Fruit fly (Drosophila melanogaster) whole organism, embryonic: ENCODE measurements around the gene Pex10.

ENCODE experiments used
- Hr78 ChIP-seq, 2 experiments: fragments of 200-800 bp in 1 of 2; fragments of >200 bp in 1 of 2; sonication (Bioruptor generic) in 1 of 2; optimal IDR thresholded peaks; 2 replicates each; lab custom pipeline; 2017 to 2019; ENCODE audit warnings: missing biosample characterization in 2 of 2, missing genetic modification characterization in 2 of 2, mild to moderate bottlenecking in 1 of 2, moderate library complexity in 1 of 2
- Sry-δ ChIP-seq: fragments of 200-800 bp; sonication (Bioruptor generic); optimal IDR thresholded peaks from 2 replicates; lab custom pipeline; 2016; ENCODE audit warnings: missing biosample characterization, missing genetic modification characterization
- phol ChIP-seq: fragments of 200-800 bp; sonication (Bioruptor generic); optimal IDR thresholded peaks from 3 replicates; lab custom pipeline; 2018; ENCODE audit warnings: missing biosample characterization, mild to moderate bottlenecking, missing genetic modification characterization, moderate library complexity

DNA sequence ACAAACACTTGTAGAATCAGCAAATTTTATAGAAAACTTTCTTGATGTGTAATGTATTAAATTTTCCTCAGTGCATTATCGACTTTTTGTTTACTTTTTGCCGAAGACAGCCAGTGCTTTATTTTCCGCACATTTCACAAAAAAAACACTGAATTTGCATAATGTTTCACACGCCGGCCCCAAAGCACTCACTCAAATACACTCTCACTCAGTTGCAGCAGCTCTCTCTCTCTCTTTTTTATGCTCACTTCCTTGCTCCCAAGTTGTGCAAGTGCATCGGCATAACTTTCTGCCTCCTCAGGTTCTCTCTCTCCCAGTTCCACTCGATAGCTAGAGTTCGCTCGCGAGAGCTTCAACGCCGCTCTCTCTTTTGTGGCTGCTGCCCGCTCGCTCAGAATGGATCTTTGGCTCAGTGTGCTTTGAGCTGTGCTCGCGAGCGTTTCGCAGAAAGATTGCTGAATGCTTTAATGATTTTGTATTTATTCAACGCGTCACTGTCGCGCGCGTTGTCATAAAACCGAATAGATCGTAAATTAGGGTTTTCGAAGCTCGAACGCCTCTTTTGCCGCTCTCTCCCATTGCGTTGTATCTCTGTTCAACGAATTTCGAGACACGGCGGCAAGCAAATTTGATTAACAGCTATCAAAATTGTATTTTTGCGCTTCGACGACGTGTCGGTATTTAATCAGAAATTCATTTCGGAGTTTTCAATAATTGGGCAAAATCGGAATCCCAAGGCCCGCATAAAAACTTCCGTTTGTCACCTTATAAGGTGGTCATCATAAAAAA is 28.4 kb downstream of the Pex10 start:
- TF ChIP-seq Hr78 (GFP tag; optimal IDR thresholded peaks at IDR 0.05; lab: Kevin White, UChicago): no peak
- no peak for TF ChIP-seq Sry-δ
- TF ChIP-seq phol (tag; lab: Kevin White, UChicago): no peak
